Worm (Caenorhabditis elegans): ENCODE measurements around the gene fbxb-41.

- no peak for TF ChIP-seq tbx-9 (tag; optimal IDR thresholded peaks at IDR 0.05; ENCODE audit: borderline replicate concordance)
- no peak for TF ChIP-seq rpc-1 (optimal IDR thresholded peaks at IDR 0.05)
- no peak for TF ChIP-seq rpc-1 (tag; optimal IDR thresholded peaks at IDR 0.05)
- TF ChIP-seq B0261.1 (tag; optimal IDR thresholded peaks at IDR 0.05): no peak
- no peak for TF ChIP-seq Y79H2A.3 (GFP tag; conservative IDR thresholded peaks at IDR 0.05)
- no peak for TF ChIP-seq Y56A3A.18 (GFP tag; IDR thresholded peaks at IDR 0.05)
- TF ChIP-seq repo-1 (tag; optimal IDR thresholded peaks at IDR 0.05): no peak
- no peak for TF ChIP-seq nhr-90 (tag; optimal IDR thresholded peaks at IDR 0.05)
- TF ChIP-seq lir-1 (GFP tag; conservative IDR thresholded peaks at IDR 0.05): no peak
- TF ChIP-seq B0035.1 (tag; optimal IDR thresholded peaks at IDR 0.05): no peak
- TF ChIP-seq lin-35 (GFP tag; optimal IDR thresholded peaks at IDR 0.05): no peak
- TF ChIP-seq madf-3 (GFP tag; IDR thresholded peaks at IDR 0.05): no peak
- TF ChIP-seq sea-2 (GFP tag; IDR thresholded peaks at IDR 0.05): no peak
- TF ChIP-seq ztf-6 (GFP tag; IDR thresholded peaks at IDR 0.05): no peak
- TF ChIP-seq ama-1 (optimal IDR thresholded peaks at IDR 0.05): no peak
- no peak for TF ChIP-seq ama-1 (GFP tag; optimal IDR thresholded peaks at IDR 0.05)
These were observed 49.6 kb upstream of the fbxb-41 start, which contains the start of gene snf-3 for ce11 chrII:1091706-1092105.

Data from whole organism, young adult.